Worm (Caenorhabditis elegans) whole organism, L4/young adult: Measurements from ENCODE around the gene kdin-1.

Source experiments
- W03F9.2 ChIP-seq: fragments of 150-350 bp; optimal IDR thresholded peaks from 2 replicates; lab custom pipeline; 2014; ENCODE audit warnings: missing biosample characterization, missing genetic modification characterization
- dao-5 ChIP-seq: sonication (generic microtip); optimal IDR thresholded peaks from 2 replicates; lab custom pipeline; 2016; ENCODE audit warnings: missing genotype, missing genetic modification characterization, moderate library complexity, missing compliant biosample characterization
- him-1 ChIP-seq: sonication (generic microtip); optimal IDR thresholded peaks from 2 replicates; lab custom pipeline; 2016; ENCODE audit warnings: missing genotype, missing genetic modification reagents, missing genetic modification characterization, missing compliant biosample characterization

Gene kdin-1

DNA sequence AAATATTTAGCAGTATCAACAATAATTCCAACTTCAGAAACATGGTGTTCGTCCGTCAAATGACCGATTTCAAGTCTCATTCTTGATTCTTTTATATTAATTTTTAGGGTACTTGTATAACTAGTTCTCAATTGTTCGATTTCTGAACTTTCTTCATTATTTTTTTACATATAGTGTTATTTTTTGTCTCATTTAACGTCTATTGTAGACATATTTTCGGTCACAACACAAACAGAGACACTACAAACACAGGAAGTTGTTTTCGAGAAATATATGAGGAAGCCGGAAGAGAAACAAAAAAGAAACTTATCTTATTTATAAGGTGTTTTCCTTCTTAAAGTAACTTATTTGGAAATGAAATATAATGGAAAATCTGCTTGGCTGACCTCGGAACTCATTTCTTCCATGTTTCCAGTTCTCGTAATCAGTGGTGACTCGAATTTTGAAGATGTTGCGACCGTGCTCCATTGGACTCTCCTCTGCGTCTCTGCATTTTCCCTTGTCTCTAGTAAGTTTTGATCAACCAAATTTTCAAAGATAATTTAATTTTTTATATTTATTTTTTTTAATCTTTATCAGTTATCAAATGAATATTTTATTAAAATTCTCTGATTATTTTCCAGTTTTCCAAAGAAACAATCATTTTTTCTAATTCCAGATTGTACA is 15.3 kb downstream of the kdin-1 start, which contains the start of the genes F36H1.12 and lin-3:
F36H1.12 (minus strand) TSS at position 51 of the 666 bp plus-strand sequence.
lin-3 (plus strand) TSS at position 657 of the 666 bp plus-strand sequence.
- no peak for TF ChIP-seq W03F9.2
- no peak for TF ChIP-seq him-1 (tag; lab: Kevin White, UChicago)
- TF ChIP-seq dao-5 (tag; lab: Kevin White, UChicago) = no peak

- no peak for TF ChIP-seq dao-5 (tag; lab: Kevin White, UChicago)
- no peak for TF ChIP-seq him-1 (tag; lab: Kevin White, UChicago)
- TF ChIP-seq W03F9.2 = no peak
These were observed 24.6 kb downstream of the kdin-1 start for ce11 chrIV:11062984-11063613.

DNA sequence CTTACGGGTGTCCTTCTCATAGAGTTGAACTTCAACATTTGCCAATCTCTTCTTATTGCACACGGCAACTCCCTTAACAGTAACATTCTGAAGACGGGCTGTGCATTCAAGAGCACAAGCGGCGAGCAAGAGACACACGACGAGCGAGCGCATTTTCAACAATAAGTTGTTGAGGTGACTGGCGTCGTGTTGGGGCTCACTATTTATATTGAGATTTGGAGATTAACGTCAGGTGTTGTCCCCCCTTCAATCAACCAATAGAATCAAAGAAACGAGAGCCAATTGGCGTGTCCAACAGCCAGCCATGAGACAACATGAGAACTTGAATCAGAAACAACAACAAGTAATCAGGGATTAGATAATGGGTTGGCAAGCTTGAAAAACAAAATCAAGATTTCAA is 25.5 kb downstream of the kdin-1 start, which contains the start of gene ttr-16:
ttr-16 (minus strand) TSS at position 176 of the 400 bp plus-strand sequence.
- TF ChIP-seq dao-5 (tag; lab: Kevin White, UChicago) (no peak), him-1 (tag; lab: Kevin White, UChicago) (no peak), W03F9.2 (no peak)

DNA sequence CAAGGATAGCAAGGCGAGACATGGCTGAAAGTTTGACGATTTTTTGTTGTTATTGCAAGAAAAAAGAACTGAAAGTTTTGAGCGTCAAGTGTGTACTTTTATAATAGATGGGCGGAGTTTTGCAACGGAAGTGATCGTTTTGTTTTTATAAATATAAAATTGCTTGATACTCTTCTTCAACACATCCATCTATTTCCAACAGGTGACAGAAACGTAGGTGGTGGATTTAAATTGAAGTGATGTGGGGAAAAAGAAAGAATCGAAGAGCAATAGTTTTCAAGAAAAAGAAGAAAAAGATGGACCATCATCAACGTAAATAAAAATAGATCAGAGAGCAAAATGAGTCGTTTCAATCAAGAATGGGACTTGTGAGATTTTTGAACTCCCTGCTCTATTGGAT is 28.5 kb downstream of the kdin-1 start, which contains the start of gene ttr-17:
ttr-17 (minus strand) TSS at position 24 of the 400 bp plus-strand sequence.
- TF ChIP-seq dao-5 (tag; lab: Kevin White, UChicago) (no peak), him-1 (tag; lab: Kevin White, UChicago) (no peak), W03F9.2 (no peak)

ce11 chrIV:11068314-11068713 is 29.9 kb downstream of the kdin-1 start:
- TF ChIP-seq W03F9.2 = no peak
- no peak for TF ChIP-seq him-1 (tag; lab: Kevin White, UChicago)
- TF ChIP-seq dao-5 (tag; lab: Kevin White, UChicago) = no peak

- TF ChIP-seq dao-5 (tag; lab: Kevin White, UChicago) = no peak
- no peak for TF ChIP-seq W03F9.2
- no peak for TF ChIP-seq him-1 (tag; lab: Kevin White, UChicago)
These were observed 40.0 kb downstream of the kdin-1 start, which contains the start of gene Y5F2A.4 for ce11 chrIV:11078482-11078881. Gene Y5F2A.4, minus strand, starts transcription at chrIV:11078582.

ce11 chrIV:11080823-11081285 is 42.4 kb downstream of the kdin-1 start, which contains the start of gene atg-7:
Gene atg-7, minus strand, starts transcription at chrIV:11081055.
- TF ChIP-seq W03F9.2 = no peak
- no peak for TF ChIP-seq dao-5 (tag; lab: Kevin White, UChicago)
- TF ChIP-seq him-1 (tag; lab: Kevin White, UChicago) = no peak

- no peak for TF ChIP-seq dao-5 (tag; lab: Kevin White, UChicago)
- no peak for TF ChIP-seq W03F9.2
These were observed 43.7 kb downstream of the kdin-1 start, which contains the start of gene let-70 for ce11 chrIV:11082153-11082552. Gene let-70, minus strand, starts transcription at chrIV:11082253.

DNA sequence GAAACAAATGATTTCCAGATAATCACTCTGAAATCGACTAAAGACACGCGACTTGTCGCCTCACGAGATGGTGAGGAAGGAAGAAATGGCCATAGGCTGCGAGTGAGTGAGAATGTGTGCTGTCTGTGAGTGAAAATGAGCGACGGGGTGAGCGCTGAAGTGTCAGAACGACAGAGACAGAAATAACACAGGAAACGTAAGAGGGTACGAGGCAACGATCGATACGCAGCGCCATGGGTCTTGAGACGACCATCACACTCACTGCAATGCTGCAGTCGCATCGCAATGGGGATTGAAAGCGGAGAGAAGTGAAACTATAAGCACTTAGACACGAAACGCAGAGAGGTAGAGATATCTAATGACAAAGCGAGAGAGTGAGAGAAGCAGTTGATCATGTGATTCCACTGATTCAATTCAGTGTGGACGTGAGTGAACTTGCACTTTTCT is 44.4 kb downstream of the kdin-1 start:
- TF ChIP-seq him-1 (tag; lab: Kevin White, UChicago) = peak; percentile 90
- TF ChIP-seq dao-5 (tag; lab: Kevin White, UChicago) = peak; percentile 52
- peak; percentile 70 for TF ChIP-seq W03F9.2

ce11 chrIV:11083609-11084008 is 45.2 kb downstream of the kdin-1 start, which contains the start of gene klc-1:
Gene klc-1, plus strand, starts transcription at chrIV:11083735.
- no peak for TF ChIP-seq W03F9.2
- no peak for TF ChIP-seq dao-5 (tag; lab: Kevin White, UChicago)
- TF ChIP-seq him-1 (tag; lab: Kevin White, UChicago) = no peak

DNA sequence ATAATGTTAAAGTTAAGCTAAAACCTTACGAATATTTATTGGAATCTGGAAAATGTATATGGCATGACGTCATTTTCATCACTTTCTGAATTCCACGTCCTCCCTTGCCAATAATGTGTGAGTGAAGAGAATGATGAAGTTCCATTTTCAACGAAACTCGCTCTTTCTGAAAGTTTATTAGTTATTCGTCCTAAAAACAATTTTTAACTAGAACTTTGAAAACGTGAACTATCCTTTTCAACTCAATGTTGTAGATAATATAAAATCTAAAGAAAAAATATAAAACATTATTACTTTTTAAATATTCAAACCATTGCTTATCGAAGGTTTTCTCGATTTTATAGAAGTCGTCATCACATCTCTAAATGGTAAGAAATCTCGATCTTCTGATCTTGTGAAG is 51.1 kb downstream of the kdin-1 start, which contains the start of gene M7.7:
M7.7 (plus strand) TSS at position 301 of the 400 bp plus-strand sequence.
- no peak for TF ChIP-seq him-1 (tag; lab: Kevin White, UChicago)
- TF ChIP-seq dao-5 (tag; lab: Kevin White, UChicago) = no peak
- TF ChIP-seq W03F9.2 = no peak

DNA sequence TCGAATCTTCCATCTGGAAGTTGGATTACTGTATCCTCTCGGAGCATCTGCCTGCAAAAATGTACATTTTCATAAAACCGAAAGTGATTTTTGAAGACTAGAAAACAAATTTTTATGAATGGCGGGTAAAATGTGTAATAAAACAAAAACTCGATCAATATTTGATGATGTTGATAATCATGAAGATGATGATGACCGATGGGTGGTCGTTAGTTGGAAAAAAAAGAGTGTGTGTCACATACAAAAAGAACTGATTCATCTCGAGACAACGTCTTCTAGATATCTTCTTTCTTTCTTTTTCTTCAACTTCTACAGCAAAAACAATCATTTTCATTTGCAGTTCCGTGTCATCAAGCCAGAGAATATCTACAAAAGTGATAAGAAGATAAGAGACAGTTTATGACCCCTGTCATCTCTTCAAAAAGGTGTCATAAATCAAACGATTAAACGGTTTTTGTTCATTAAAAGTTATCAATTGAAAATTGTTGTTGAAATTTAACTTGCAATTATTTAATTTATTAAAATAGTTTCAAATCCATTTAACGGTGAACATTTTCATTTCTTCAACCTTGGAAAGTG is 54.1 kb downstream of the kdin-1 start, which contains the start of gene bcc-1:
bcc-1 (minus strand) TSS at position 51 of the 579 bp plus-strand sequence.
- TF ChIP-seq dao-5 (tag; lab: Kevin White, UChicago) (no peak), him-1 (tag; lab: Kevin White, UChicago) (no peak), W03F9.2 (no peak)

DNA sequence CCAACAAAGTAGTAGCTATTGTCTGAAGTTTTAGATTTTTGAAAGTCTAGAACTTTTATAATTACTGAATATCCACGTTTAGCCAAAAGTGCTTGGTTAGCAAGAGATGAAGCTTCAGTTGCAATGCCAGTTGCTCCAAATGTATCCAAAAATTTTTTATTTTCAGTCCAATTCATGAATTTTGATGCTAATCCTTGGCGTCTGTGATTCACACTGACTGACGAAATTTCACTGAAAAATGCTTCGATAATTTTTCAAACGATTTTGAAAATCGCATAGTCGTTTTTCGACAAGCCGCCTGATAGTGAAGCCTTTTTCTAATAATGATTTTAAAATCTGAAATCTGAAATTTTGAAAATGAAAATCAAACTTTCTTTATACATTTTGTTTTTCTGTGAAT is 55.6 kb downstream of the kdin-1 start:
- TF ChIP-seq dao-5 (tag; lab: Kevin White, UChicago) (no peak), him-1 (tag; lab: Kevin White, UChicago) (no peak), W03F9.2 (no peak)
